Worm (Caenorhabditis elegans) whole organism, L2 larva: ENCODE results near the gene B0310.2.
A peak's percentile ranks its signal among the peaks of the same experiment; 100 is the strongest.

ENCODE experiments used
- C34F6.9 ChIP-seq: fragments of 150-350 bp; optimal IDR thresholded peaks from 2 replicates; lab custom pipeline; 2014; ENCODE audit warnings: missing biosample characterization, missing genetic modification characterization
- F13H6.1 ChIP-seq: sonication (generic microtip); optimal IDR thresholded peaks from 2 replicates; lab custom pipeline; 2016; ENCODE audit warnings: missing genetic modification characterization, missing compliant biosample characterization
- R02D3.7 ChIP-seq: fragments of 150-350 bp; optimal IDR thresholded peaks from 2 replicates; lab custom pipeline; 2014; ENCODE audit warnings: missing biosample characterization, missing genetic modification characterization
- Y55F3AM.14 ChIP-seq: fragments of 200-800 bp; sonication (Bioruptor generic); optimal IDR thresholded peaks from 2 replicates; lab custom pipeline; 2018; ENCODE audit warnings: mild to moderate bottlenecking, missing genetic modification characterization, missing compliant biosample characterization
- ZK546.5 ChIP-seq: sonication (generic microtip); optimal IDR thresholded peaks from 2 replicates; lab custom pipeline; 2017; ENCODE audit warnings: missing biosample characterization, missing genetic modification characterization
- blmp-1 ChIP-seq: sonication (generic microtip); optimal IDR thresholded peaks from 2 replicates; lab custom pipeline; 2017; ENCODE audit warnings: missing genetic modification characterization, mild to moderate bottlenecking, missing compliant biosample characterization, antibody characterized with exemption, moderate library complexity; ENCODE audit not compliant: insufficient read depth
- ceh-82 ChIP-seq: fragments of 150-350 bp; optimal IDR thresholded peaks from 2 replicates; lab custom pipeline; 2014; ENCODE audit warnings: missing biosample characterization, missing genetic modification characterization
- crh-2 ChIP-seq: sonication (generic microtip); optimal IDR thresholded peaks from 2 replicates; lab custom pipeline; 2017; ENCODE audit warnings: missing biosample characterization, missing genetic modification characterization
- dmd-4 ChIP-seq: sonication (generic microtip); optimal IDR thresholded peaks from 2 replicates; lab custom pipeline; 2017; ENCODE audit warnings: missing biosample characterization, missing genetic modification characterization
- egl-27 ChIP-seq: sonication (generic microtip); optimal IDR thresholded peaks from 3 replicates; lab custom pipeline; 2017; ENCODE audit warnings: missing biosample characterization, missing genetic modification reagents, missing genetic modification characterization
- elt-1 ChIP-seq: fragments of 150-350 bp; optimal IDR thresholded peaks from 2 replicates; lab custom pipeline; 2014; ENCODE audit warnings: missing biosample characterization, missing genetic modification characterization
- elt-3 ChIP-seq: sonication (generic microtip); optimal IDR thresholded peaks from 2 replicates; lab custom pipeline; 2017; ENCODE audit warnings: missing biosample characterization, missing genetic modification characterization
- fos-1 ChIP-seq: fragments of 150-350 bp; optimal IDR thresholded peaks from 2 replicates; lab custom pipeline; 2014; ENCODE audit warnings: missing biosample characterization, missing genetic modification characterization
- gmeb-1 ChIP-seq: fragments of 150-350 bp; optimal IDR thresholded peaks from 2 replicates; lab custom pipeline; 2014; ENCODE audit warnings: missing biosample characterization, missing genetic modification characterization
- lin-11 ChIP-seq: fragments of 150-350 bp; sonication (generic microtip); optimal IDR thresholded peaks from 2 replicates; lab custom pipeline; 2014; ENCODE audit warnings: missing biosample characterization, missing genetic modification characterization, inconsistent platforms, mixed read lengths
- lin-39 ChIP-seq: fragments of 150-350 bp; optimal IDR thresholded peaks from 2 replicates; lab custom pipeline; 2014; ENCODE audit warnings: missing biosample characterization, missing genetic modification reagents, missing genetic modification characterization
- lsy-2 ChIP-seq, 2 experiments: fragments of 150-350 bp in 1 of 2; sonication (generic microtip) in 1 of 2; optimal IDR thresholded peaks; 2 replicates each; lab custom pipeline; 2014 to 2017; ENCODE audit warnings: missing biosample characterization in 2 of 2, missing genetic modification characterization in 2 of 2
- mab-5 ChIP-seq: fragments of 150-350 bp; optimal IDR thresholded peaks from 2 replicates; lab custom pipeline; 2014; ENCODE audit warnings: missing biosample characterization, missing genetic modification characterization
- mbf-1 ChIP-seq: sonication (generic microtip); optimal IDR thresholded peaks from 2 replicates; lab custom pipeline; 2017; ENCODE audit warnings: missing biosample characterization, missing genetic modification characterization
- mdl-1 ChIP-seq, 2 experiments: fragments of 150-350 bp in 1 of 2; sonication (generic microtip) in 1 of 2; optimal IDR thresholded peaks; 2 replicates each; lab custom pipeline; 2017; ENCODE audit warnings: missing biosample characterization in 2 of 2, missing genetic modification characterization in 2 of 2
- nhr-11 ChIP-seq: fragments of 150-350 bp; optimal IDR thresholded peaks from 2 replicates; lab custom pipeline; 2014; ENCODE audit warnings: missing biosample characterization, missing genetic modification characterization
- nhr-12 ChIP-seq: fragments of 150-350 bp; optimal IDR thresholded peaks from 2 replicates; lab custom pipeline; 2014; ENCODE audit warnings: missing biosample characterization, missing genetic modification characterization
- nhr-129 ChIP-seq: fragments of 150-350 bp; optimal IDR thresholded peaks from 2 replicates; lab custom pipeline; 2014; ENCODE audit warnings: missing biosample characterization, missing genetic modification characterization
- nhr-21 ChIP-seq: fragments of 150-350 bp; optimal IDR thresholded peaks from 2 replicates; lab custom pipeline; 2014; ENCODE audit warnings: missing biosample characterization, missing genetic modification characterization
- nhr-23 ChIP-seq: fragments of 150-350 bp; optimal IDR thresholded peaks from 2 replicates; lab custom pipeline; 2014; ENCODE audit warnings: missing biosample characterization, missing genetic modification reagents, missing genetic modification characterization
- nhr-25 ChIP-seq: fragments of 150-350 bp; sonication (generic microtip); optimal IDR thresholded peaks from 3 replicates; lab custom pipeline; 2014; ENCODE audit warnings: missing biosample characterization, missing genetic modification characterization
- nhr-6 ChIP-seq: fragments of 150-350 bp; optimal IDR thresholded peaks from 2 replicates; lab custom pipeline; 2014; ENCODE audit warnings: missing biosample characterization, missing genetic modification characterization
- nhr-77 ChIP-seq: fragments of 150-350 bp; optimal IDR thresholded peaks from 2 replicates; lab custom pipeline; 2014; ENCODE audit warnings: missing biosample characterization, missing genetic modification characterization
- sem-4 ChIP-seq: fragments of 150-350 bp; optimal IDR thresholded peaks from 2 replicates; lab custom pipeline; 2014; ENCODE audit warnings: missing biosample characterization, missing genetic modification reagents, missing genetic modification characterization
- skn-1 ChIP-seq: sonication (generic microtip); optimal IDR thresholded peaks from 2 replicates; lab custom pipeline; 2017; ENCODE audit warnings: missing biosample characterization, missing genetic modification characterization
- sma-3 ChIP-seq: sonication (generic microtip); optimal IDR thresholded peaks from 2 replicates; lab custom pipeline; 2016; ENCODE audit warnings: missing genetic modification reagents, missing genetic modification characterization, missing compliant biosample characterization
- sma-9 ChIP-seq, 2 experiments: fragments of 150-350 bp in 1 of 2; sonication (generic microtip) in 1 of 2; optimal IDR thresholded peaks; 2 replicates each; lab custom pipeline; 2014 to 2016; ENCODE audit warnings: missing genetic modification characterization in 2 of 2, mild to moderate bottlenecking in 1 of 2, missing biosample characterization in 1 of 2, missing compliant biosample characterization in 1 of 2, missing genetic modification reagents in 1 of 2, moderate library complexity in 1 of 2
- snpc-4 ChIP-seq: fragments of 150-350 bp; optimal IDR thresholded peaks from 2 replicates; lab custom pipeline; 2014; ENCODE audit warnings: missing biosample characterization, missing genetic modification characterization
- unc-39 ChIP-seq: fragments of 150-350 bp; optimal IDR thresholded peaks from 2 replicates; lab custom pipeline; 2014; ENCODE audit warnings: missing biosample characterization, missing genetic modification characterization
- unc-62 ChIP-seq: fragments of 150-350 bp; optimal IDR thresholded peaks from 2 replicates; lab custom pipeline; 2014; ENCODE audit warnings: missing biosample characterization, missing genetic modification reagents, missing genetic modification characterization
- zag-1 ChIP-seq: fragments of 150-350 bp; optimal IDR thresholded peaks from 2 replicates; lab custom pipeline; 2014; ENCODE audit warnings: missing biosample characterization, missing genetic modification characterization
- ztf-1 ChIP-seq: fragments of 200-800 bp; sonication (Bioruptor generic); conservative IDR thresholded peaks from 2 replicates; pipeline ENCODE4 v1.3.6; 2022; ENCODE audit warnings: missing genetic modification characterization, missing compliant biosample characterization
- ztf-11 ChIP-seq: sonication (generic microtip); optimal IDR thresholded peaks from 2 replicates; lab custom pipeline; 2017; ENCODE audit warnings: missing biosample characterization, missing genetic modification characterization

B0310.2 gene

DNA sequence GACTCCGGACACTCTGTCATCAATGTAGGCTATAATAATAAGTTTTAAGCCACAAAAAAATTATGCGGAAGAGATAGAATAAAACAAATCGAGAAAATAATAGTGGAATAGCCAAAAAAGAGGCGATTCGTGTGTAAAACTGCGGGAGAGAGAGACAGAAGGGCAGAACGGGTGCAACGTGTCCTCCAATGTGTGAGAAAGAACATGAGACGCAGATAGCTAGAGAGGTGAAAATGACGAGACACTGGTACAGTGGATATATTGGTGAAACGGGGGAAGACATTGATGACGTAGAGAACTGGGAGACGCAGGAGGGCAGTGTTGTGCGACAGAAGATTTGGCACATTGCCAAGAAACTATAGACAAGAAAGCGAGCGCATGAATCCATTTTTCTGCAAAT is 29.0 kb upstream of the B0310.2 start, which contains the start of gene F28C10.3 (continued):
- TF ChIP-seq elt-3 (no peak), fos-1 (tag; lab: Kevin White, UChicago) (peak; percentile 93)

DNA sequence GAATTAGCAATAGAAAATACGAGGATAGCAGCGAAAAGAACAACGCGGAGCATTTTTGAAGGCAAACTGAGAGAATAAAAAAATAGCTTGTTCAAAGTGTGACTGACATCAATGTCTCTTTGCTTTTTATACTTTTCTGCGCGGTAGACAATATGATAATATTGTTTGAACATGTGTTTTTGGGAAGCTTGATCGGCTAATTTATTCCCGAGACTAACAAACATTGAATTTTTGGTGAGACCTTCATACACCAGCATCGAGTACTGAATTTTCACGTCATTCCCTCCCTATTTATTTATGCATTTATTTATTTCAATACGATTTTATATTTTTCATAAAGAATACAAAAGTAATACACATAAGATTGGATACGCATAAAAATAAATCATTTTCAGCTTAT is 24.2 kb upstream of the B0310.2 start, which contains the start of gene B0310.6:
Gene B0310.6 (minus strand): TSS at position 101 of the 400 bp plus-strand sequence.
- no peak for TF ChIP-seq Y55F3AM.14
- no peak for TF ChIP-seq ZK546.5 (tag; lab: Kevin White, UChicago)
- no peak for TF ChIP-seq mdl-1 (tag; optimal IDR thresholded peaks at IDR 0.05; lab: Kevin White, UChicago)
- TF ChIP-seq nhr-6 (tag; lab: Kevin White, UChicago) = no peak
- no peak for TF ChIP-seq egl-27
- TF ChIP-seq nhr-12 (tag; lab: Kevin White, UChicago) = no peak
- no peak for TF ChIP-seq nhr-129 (tag; lab: Kevin White, UChicago)
- no peak for TF ChIP-seq nhr-23 (tag; lab: Kevin White, UChicago)
- TF ChIP-seq blmp-1 (tag; lab: Kevin White, UChicago) = no peak
- no peak for TF ChIP-seq R02D3.7

- TF ChIP-seq crh-2 (tag; lab: Kevin White, UChicago) (peak; percentile 63), egl-27 (no peak), unc-62 (no peak), nhr-11 (tag; lab: Kevin White, UChicago) (no peak), unc-39 (tag; lab: Kevin White, UChicago) (no peak), lsy-2 (tag; optimal IDR thresholded peaks at IDR 0.05; lab: Kevin White, UChicago) (no peak), sma-9 (GFP tag; optimal IDR thresholded peaks at IDR 0.05; lab: Kevin White, UChicago) (peak; percentile 46), sma-9 (tag; optimal IDR thresholded peaks at IDR 0.05; lab: Kevin White, UChicago) (no peak), blmp-1 (tag; lab: Kevin White, UChicago) (no peak), snpc-4 (tag; lab: Kevin White, UChicago) (no peak), ztf-1 (GFP tag; lab: Robert Waterston, UW) (no peak), fos-1 (tag; lab: Kevin White, UChicago) (peak; percentile 94), ztf-11 (tag; lab: Kevin White, UChicago) (no peak), sem-4 (tag; lab: Kevin White, UChicago) (no peak), skn-1 (tag; lab: Kevin White, UChicago) (no peak)
Observed at ce11 chrX:530011-530410, 23.3 kb upstream of the B0310.2 start, which contains the start of gene ugt-46. TSS of gene ugt-46 (minus strand) at chrX:530289.

DNA sequence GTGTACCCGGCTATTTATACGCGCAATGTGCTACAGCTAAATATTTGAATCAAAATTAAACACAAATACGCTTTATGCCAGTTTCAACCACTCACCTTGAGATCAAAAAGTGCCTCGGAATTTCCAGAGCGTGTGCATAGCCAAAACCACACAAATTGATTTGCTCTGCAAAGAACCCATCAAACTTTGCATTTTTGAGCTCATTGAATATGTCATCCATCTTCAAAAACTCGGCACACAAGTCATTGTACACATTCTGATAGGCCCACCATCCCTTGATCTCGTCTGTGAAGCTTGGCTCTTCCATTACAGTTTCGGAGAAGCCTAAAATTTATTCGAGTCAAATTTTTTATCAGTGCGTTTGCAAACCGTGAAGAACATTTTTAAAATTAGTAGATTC is 22.6 kb upstream of the B0310.2 start:
- TF ChIP-seq mbf-1 (tag; lab: Kevin White, UChicago) (no peak), nhr-23 (tag; lab: Kevin White, UChicago) (no peak), ztf-1 (GFP tag; lab: Robert Waterston, UW) (no peak), zag-1 (tag; lab: Kevin White, UChicago) (no peak), nhr-25 (tag; lab: Kevin White, UChicago) (no peak), Y55F3AM.14 (no peak), sma-3 (no peak)

- TF ChIP-seq skn-1 (tag; lab: Kevin White, UChicago) = no peak
- TF ChIP-seq fos-1 (tag; lab: Kevin White, UChicago) = no peak
Observed at ce11 chrX:528761-529160, 22.0 kb upstream of the B0310.2 start.

DNA sequence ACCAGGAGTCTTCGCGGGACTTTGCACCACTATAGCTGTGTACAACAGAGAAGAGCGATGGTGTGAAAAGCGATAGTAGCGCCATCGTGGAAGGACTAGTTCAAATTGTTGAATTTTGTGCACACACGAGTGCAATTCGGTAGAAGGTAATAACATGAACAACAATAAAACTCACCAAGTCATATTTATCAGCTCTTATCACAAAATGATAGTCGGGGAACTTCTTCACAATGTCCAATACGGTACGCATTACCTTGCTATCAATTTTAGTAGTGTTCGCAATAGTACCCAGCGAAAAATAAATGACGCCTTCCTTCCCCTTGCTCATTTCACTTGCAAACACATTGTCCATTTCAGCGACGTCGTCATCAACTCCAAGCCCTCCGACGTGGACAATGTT is 20.9 kb upstream of the B0310.2 start:
- peak; percentile 52 for TF ChIP-seq fos-1 (tag; lab: Kevin White, UChicago)
- no peak for TF ChIP-seq dmd-4 (tag; lab: Kevin White, UChicago)
- no peak for TF ChIP-seq lin-39 (tag; lab: Kevin White, UChicago)
- no peak for TF ChIP-seq lsy-2 (tag; optimal IDR thresholded peaks at IDR 0.05; lab: Kevin White, UChicago)
- no peak for TF ChIP-seq mbf-1 (tag; lab: Kevin White, UChicago)

ce11 chrX:524498-524897 is 17.8 kb upstream of the B0310.2 start:
- TF ChIP-seq elt-1 (tag; lab: Kevin White, UChicago) (no peak), nhr-77 (tag; lab: Kevin White, UChicago) (no peak), ZK546.5 (tag; lab: Kevin White, UChicago) (no peak), ztf-1 (GFP tag; lab: Robert Waterston, UW) (no peak), unc-39 (tag; lab: Kevin White, UChicago) (no peak), C34F6.9 (tag; lab: Kevin White, UChicago) (no peak), ceh-82 (tag; lab: Kevin White, UChicago) (no peak), lin-11 (tag; lab: Kevin White, UChicago) (no peak), gmeb-1 (no peak), nhr-21 (tag; lab: Kevin White, UChicago) (no peak), nhr-12 (tag; lab: Kevin White, UChicago) (no peak), blmp-1 (tag; lab: Kevin White, UChicago) (no peak), mab-5 (tag; lab: Kevin White, UChicago) (no peak), egl-27 (no peak), fos-1 (tag; lab: Kevin White, UChicago) (no peak), zag-1 (tag; lab: Kevin White, UChicago) (no peak), Y55F3AM.14 (no peak), mbf-1 (tag; lab: Kevin White, UChicago) (no peak), F13H6.1 (tag; lab: Kevin White, UChicago) (no peak)
